Fruit fly (Drosophila melanogaster): ENCODE measurements around the gene GATAd.
A peak's percentile ranks its signal among the peaks of the same experiment; 100 is the strongest.

Gene GATAd

dm6 chr2L:10311822-10312221, 21.7 kb upstream of the GATAd start (continued):
- peak; percentile 65 for TF ChIP-seq MBD-R2 (GFP tag; IDR thresholded peaks at IDR 0.05)
- TF ChIP-seq H15 (GFP tag; IDR thresholded peaks at IDR 0.05), result no peak
- no peak for TF ChIP-seq seq (GFP tag; IDR thresholded peaks at IDR 0.05)
- no peak for TF ChIP-seq CG13424 (tag; optimal IDR thresholded peaks at IDR 0.05)
- no peak for TF ChIP-seq ssp (GFP tag; IDR thresholded peaks at IDR 0.05)
- no peak for TF ChIP-seq NK7.1 (GFP tag; optimal IDR thresholded peaks at IDR 0.05)
- TF ChIP-seq Hr78 (GFP tag; optimal IDR thresholded peaks at IDR 0.05), result no peak
- peak; percentile 42; the same call in 1 of the 4 replicates for TF ChIP-seq Dll (GFP tag; IDR thresholded peaks at IDR 0.05; ENCODE audit: partially characterized antibody)
- no peak for TF ChIP-seq Sox100B (GFP tag; optimal IDR thresholded peaks at IDR 0.05)
- no peak for TF ChIP-seq CG14014 (GFP tag; IDR thresholded peaks at IDR 0.05)
- TF ChIP-seq CG17802 (tag; optimal IDR thresholded peaks at IDR 0.05), result peak; percentile 34

dm6 chr2L:10314327-10315210, 19.0 kb upstream of the GATAd start, which contains the start of the genes Usp14 and CG4972:
TSS of gene Usp14 (minus strand) at chr2L:10314396.
TSS of gene CG4972 (plus strand) at chr2L:10314792.
- TF ChIP-seq ewg (GFP tag; optimal IDR thresholded peaks at IDR 0.05), result peak; percentile 13
- TF ChIP-seq salm (tag; optimal IDR thresholded peaks at IDR 0.05), result no peak
- no peak for TF ChIP-seq CG6689 (GFP tag; IDR thresholded peaks at IDR 0.05)
- peak; percentile 66 for TF ChIP-seq knrl (GFP tag; IDR thresholded peaks at IDR 0.05; ENCODE audit: partially characterized antibody)
- TF ChIP-seq CG10267 (tag; optimal IDR thresholded peaks at IDR 0.05), result peak; percentile 16
- TF ChIP-seq CG3065 (GFP tag; optimal IDR thresholded peaks at IDR 0.05), result no peak
- TF ChIP-seq CG7963 (GFP tag; IDR thresholded peaks at IDR 0.05; ENCODE audit: partially characterized antibody), result 0 out of 3 replicates have a peak, but pooled peaks have one; percentile 6
- no peak for TF ChIP-seq CG5953 (GFP tag; IDR thresholded peaks at IDR 0.05)
- peak; percentile 90 for TF ChIP-seq bigmax (GFP tag; optimal IDR thresholded peaks at IDR 0.05)
- peak; percentile 92 for TF ChIP-seq pfk (GFP tag; optimal IDR thresholded peaks at IDR 0.05)
- TF ChIP-seq NC2β (GFP tag; optimal IDR thresholded peaks at IDR 0.05), result no peak
- TF ChIP-seq MBD-R2 (GFP tag; IDR thresholded peaks at IDR 0.05), result peak; percentile 41; the same call in 1 of the 2 replicates
- peak; percentile 40 for TF ChIP-seq CG8924 (tag; optimal IDR thresholded peaks at IDR 0.05)
- peak; percentile 83 for TF ChIP-seq ssp (GFP tag; IDR thresholded peaks at IDR 0.05)
- TF ChIP-seq CoRest (tag; optimal IDR thresholded peaks at IDR 0.05), result peak; percentile 55
- peak; percentile 38; the same call in 1 of the 2 replicates for TF ChIP-seq Bgb (GFP tag; IDR thresholded peaks at IDR 0.05; ENCODE audit: partially characterized antibody)
- peak; percentile 19 for TF ChIP-seq CG17829 (tag; optimal IDR thresholded peaks at IDR 0.05)
- peak; percentile 11 for TF ChIP-seq tio (GFP tag; optimal IDR thresholded peaks at IDR 0.05)
- TF ChIP-seq ro (GFP tag; IDR thresholded peaks at IDR 0.05), result no peak
- peak in 1 of 2 experiments; percentile 78 for TF ChIP-seq crp (GFP tag; optimal IDR thresholded peaks at IDR 0.05)
- TF ChIP-seq amos (GFP tag; IDR thresholded peaks at IDR 0.05; ENCODE audit: partially characterized antibody), result peak; percentile 53; the same call in 1 of the 2 replicates
- peak in 1 of 2 experiments; percentile 27 for TF ChIP-seq Pdp1 (GFP tag; optimal IDR thresholded peaks at IDR 0.05)
- peak; percentile 25 for TF ChIP-seq Ets65A (GFP tag)
- no peak for TF ChIP-seq CG6683 (GFP tag; optimal IDR thresholded peaks at IDR 0.05)
- no peak for TF ChIP-seq Doc2 (GFP tag; IDR thresholded peaks at IDR 0.05)
- peak; percentile 37 for TF ChIP-seq gfzf (GFP tag; optimal IDR thresholded peaks at IDR 0.05)
- peak; percentile 3 for TF ChIP-seq Elba2 (GFP tag; optimal IDR thresholded peaks at IDR 0.05)
- no peak for TF ChIP-seq hbn (GFP tag; IDR thresholded peaks at IDR 0.05; ENCODE audit: partially characterized antibody)
- peak; percentile 38 for TF ChIP-seq CG12391 (tag; optimal IDR thresholded peaks at IDR 0.05)
- peak; percentile 48 for TF ChIP-seq CG18262 (tag; optimal IDR thresholded peaks at IDR 0.05)
- 0 out of 2 replicates have a peak, but pooled peaks have one; percentile 19 for TF ChIP-seq unc-4 (GFP tag; IDR thresholded peaks at IDR 0.05; ENCODE audit: partially characterized antibody)
- no peak for TF ChIP-seq al (GFP tag; IDR thresholded peaks at IDR 0.05)
- TF ChIP-seq Xrp1 (GFP tag; IDR thresholded peaks at IDR 0.05), result no peak
- peak; percentile 77; the same call in 2 of the 3 replicates for TF ChIP-seq CG17361 (GFP tag; IDR thresholded peaks at IDR 0.05)
- no peak for TF ChIP-seq mam (GFP tag; optimal IDR thresholded peaks at IDR 0.05)
- no peak for TF ChIP-seq Deaf1 (tag; optimal IDR thresholded peaks at IDR 0.05)
- TF ChIP-seq CG1024 (GFP tag; IDR thresholded peaks at IDR 0.05), result peak; percentile 79; the same call in 1 of the 2 replicates

Data from whole organism, embryonic.